Fruit fly (Drosophila melanogaster): ENCODE data around the gene CG14109.
A peak's percentile ranks its signal among the peaks of the same experiment; 100 is the strongest.

Gene CG14109

dm6 chr3L:13486860-13487404 lies 46.2 kb downstream of the CG14109 start (continued):
- TF ChIP-seq Gug (GFP tag; IDR thresholded peaks at IDR 0.05) (no peak), phol (tag; optimal IDR thresholded peaks at IDR 0.05) (no peak), CG11247 (GFP tag; IDR thresholded peaks at IDR 0.05) (no peak), Myb (GFP tag; optimal IDR thresholded peaks at IDR 0.05) (no peak), sr (GFP tag; IDR thresholded peaks at IDR 0.05) (0 out of 3 replicates have a peak, but pooled peaks have one; percentile 10), insv (GFP tag; optimal IDR thresholded peaks at IDR 0.05) (no peak), scrt (GFP tag; optimal IDR thresholded peaks at IDR 0.05) (no peak), CG5953 (GFP tag; IDR thresholded peaks at IDR 0.05) (no peak), hth (optimal IDR thresholded peaks at IDR 0.05) (no peak), CG13287 (GFP tag; IDR thresholded peaks at IDR 0.05; ENCODE audit: partially characterized antibody) (peak; percentile 5; the same call in 1 of the 2 replicates), sisA (GFP tag; IDR thresholded peaks at IDR 0.05) (no peak; the same call in 1 of the 2 replicates), jumu (GFP tag; optimal IDR thresholded peaks at IDR 0.05) (no peak), Stat92E (GFP tag; optimal IDR thresholded peaks at IDR 0.05) (no peak), CG3065 (GFP tag; optimal IDR thresholded peaks at IDR 0.05) (no peak), Xrp1 (GFP tag; IDR thresholded peaks at IDR 0.05) (0 out of 2 replicates have a peak, but pooled peaks have one; percentile 20), CG4820 (GFP tag; optimal IDR thresholded peaks at IDR 0.05) (no peak), Oli (tag; optimal IDR thresholded peaks at IDR 0.05) (no peak), Sry-δ (GFP tag; optimal IDR thresholded peaks at IDR 0.05) (no peak), CG12071 (GFP tag; optimal IDR thresholded peaks at IDR 0.05) (peak; percentile 20), pb (GFP tag; optimal IDR thresholded peaks at IDR 0.05) (peak; percentile 2), nerfin-2 (GFP tag; IDR thresholded peaks at IDR 0.05; ENCODE audit: partially characterized antibody) (no peak), row (GFP tag; IDR thresholded peaks at IDR 0.05) (0 out of 3 replicates have a peak, but pooled peaks have one; percentile 4), CG34224 (GFP tag; IDR thresholded peaks at IDR 0.05; ENCODE audit: partially characterized antibody) (0 out of 3 replicates have a peak, but pooled peaks have one; percentile 9), tll (GFP tag; optimal IDR thresholded peaks at IDR 0.05) (no peak), crol (GFP tag; IDR thresholded peaks at IDR 0.05) (peak; percentile 88), Bgb (GFP tag; IDR thresholded peaks at IDR 0.05; ENCODE audit: partially characterized antibody) (no peak), lab (GFP tag; optimal IDR thresholded peaks at IDR 0.05) (no peak), ase (GFP tag; IDR thresholded peaks at IDR 0.05) (no peak), Camta (GFP tag; optimal IDR thresholded peaks at IDR 0.05) (no peak), CG32532 (GFP tag; IDR thresholded peaks at IDR 0.05) (no peak), CG18476 (GFP tag; optimal IDR thresholded peaks at IDR 0.05) (no peak), aop (GFP tag; IDR thresholded peaks at IDR 0.05) (no peak), HmgZ (tag; optimal IDR thresholded peaks at IDR 0.05) (no peak), Doc3 (GFP tag; IDR thresholded peaks at IDR 0.05; ENCODE audit: partially characterized antibody) (0 out of 3 replicates have a peak, but pooled peaks have one; percentile 44)

- TF ChIP-seq CG2199 (GFP tag; IDR thresholded peaks at IDR 0.05) (peak; percentile 80; the same call in 1 of the 3 replicates), Bgb (GFP tag; IDR thresholded peaks at IDR 0.05; ENCODE audit: partially characterized antibody) (no peak), CG18619 (GFP tag; optimal IDR thresholded peaks at IDR 0.05) (no peak), HLH54F (GFP tag; optimal IDR thresholded peaks at IDR 0.05) (no peak), Trl (optimal IDR thresholded peaks at IDR 0.05) (no peak), Trl (GFP tag; optimal IDR thresholded peaks at IDR 0.05) (no peak), ase (GFP tag; IDR thresholded peaks at IDR 0.05) (no peak), H2.0 (GFP tag; IDR thresholded peaks at IDR 0.05) (0 out of 2 replicates have a peak, but pooled peaks have one; percentile 3), CG30431 (GFP tag; optimal IDR thresholded peaks at IDR 0.05) (no peak), dmrt99B (tag; optimal IDR thresholded peaks at IDR 0.05) (peak; percentile 15), CG4404 (GFP tag; IDR thresholded peaks at IDR 0.05) (no peak), gfzf (GFP tag; optimal IDR thresholded peaks at IDR 0.05) (no peak), E2f1 (GFP tag; IDR thresholded peaks at IDR 0.05) (no peak), tap (tag; optimal IDR thresholded peaks at IDR 0.05) (peak; percentile 18), dysf (GFP tag; IDR thresholded peaks at IDR 0.05) (0 out of 3 replicates have a peak, but pooled peaks have one; percentile 20), CG31388 (GFP tag; optimal IDR thresholded peaks at IDR 0.05) (no peak), Rfx (GFP tag; IDR thresholded peaks at IDR 0.05) (peak; percentile 44; the same call in 1 of the 2 replicates), row (GFP tag; IDR thresholded peaks at IDR 0.05) (peak; percentile 40; the same call in 1 of the 3 replicates), ci (GFP tag; IDR thresholded peaks at IDR 0.05) (peak; percentile 47; the same call in 1 of the 3 replicates)
Observed at dm6 chr3L:13488129-13488876, 47.6 kb downstream of the CG14109 start.
